Worm (Caenorhabditis elegans) whole organism, L2 larva: ENCODE measurements around the gene cyp-33D3.

Experiments used
- R02D3.7 ChIP-seq: fragments of 150-350 bp; optimal IDR thresholded peaks from 2 replicates; lab custom pipeline; 2014; ENCODE audit warnings: missing biosample characterization, missing genetic modification characterization
- ama-1 ChIP-seq: fragments of 150-350 bp; optimal IDR thresholded peaks from 2 replicates; lab custom pipeline; 2018; ENCODE audit warnings: inconsistent platforms
- nhr-11 ChIP-seq: fragments of 150-350 bp; optimal IDR thresholded peaks from 2 replicates; lab custom pipeline; 2014; ENCODE audit warnings: missing biosample characterization, missing genetic modification characterization

DNA sequence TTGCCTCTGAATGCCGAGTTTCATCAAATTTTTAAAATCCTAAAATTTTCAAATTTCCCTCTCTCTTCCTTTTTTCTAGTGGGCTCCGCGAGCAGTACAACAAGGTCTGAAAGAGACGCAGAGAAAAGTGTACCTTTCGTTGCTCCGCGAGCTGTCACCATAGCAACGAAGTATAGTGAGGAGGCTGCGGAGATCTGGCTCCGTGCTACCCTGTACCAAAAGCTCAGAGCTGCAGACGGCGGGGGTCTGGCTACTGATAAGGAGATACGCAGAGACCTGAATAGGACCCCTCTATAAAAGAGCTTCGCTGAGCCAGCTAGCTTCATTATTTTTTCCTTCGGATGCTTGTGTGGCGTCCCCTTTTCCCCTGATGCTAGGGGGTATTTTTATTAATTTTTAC, 53.6 kb downstream of the cyp-33D3 start, which contains the start of gene Y17D7B.10:
- TF ChIP-seq R02D3.7 (no peak), ama-1 (lab: Kevin White, UChicago) (no peak), nhr-11 (tag; lab: Kevin White, UChicago) (no peak)
